Fruit fly (Drosophila melanogaster): ENCODE measurements around the gene ort.

Gene ort

dm6 chr3R:19642893-19643270, 16.7 kb upstream of the ort start (continued):
- no peak for TF ChIP-seq CG32772 (GFP tag; IDR thresholded peaks at IDR 0.05)
- TF ChIP-seq Bgb (GFP tag; IDR thresholded peaks at IDR 0.05; ENCODE audit: partially characterized antibody), result peak; percentile 85
- no peak for TF ChIP-seq CG13424 (tag; optimal IDR thresholded peaks at IDR 0.05)
- TF ChIP-seq dm (GFP tag; optimal IDR thresholded peaks at IDR 0.05), result no peak
- peak; percentile 59; the same call in 1 of the 2 replicates for TF ChIP-seq Rfx (GFP tag; IDR thresholded peaks at IDR 0.05)
- TF ChIP-seq schlank (tag; optimal IDR thresholded peaks at IDR 0.05), result no peak
- peak; percentile 14 for TF ChIP-seq CG11723 (GFP tag; optimal IDR thresholded peaks at IDR 0.05)
- peak; percentile 53; the same call in 1 of the 3 replicates for TF ChIP-seq HLH4C (GFP tag; IDR thresholded peaks at IDR 0.05; ENCODE audit: partially characterized antibody)
- TF ChIP-seq CG8478 (optimal IDR thresholded peaks at IDR 0.05), result no peak
- TF ChIP-seq rib (GFP tag; IDR thresholded peaks at IDR 0.05), result peak; percentile 38; the same call in 1 of the 2 replicates
- TF ChIP-seq ems (GFP tag; optimal IDR thresholded peaks at IDR 0.05), result no peak
- no peak for TF ChIP-seq CG10543 (GFP tag; optimal IDR thresholded peaks at IDR 0.05)
- TF ChIP-seq gce (GFP tag; IDR thresholded peaks at IDR 0.05), result no peak
- TF ChIP-seq CG8944 (GFP tag; optimal IDR thresholded peaks at IDR 0.05), result no peak
- TF ChIP-seq Dref (GFP tag; IDR thresholded peaks at IDR 0.05), result peak; percentile 34
- TF ChIP-seq CG7786 (GFP tag; optimal IDR thresholded peaks at IDR 0.05), result peak; percentile 1
- no peak for TF ChIP-seq Chrac-16 (GFP tag; optimal IDR thresholded peaks at IDR 0.05)
- no peak for TF ChIP-seq CG13775 (GFP tag; optimal IDR thresholded peaks at IDR 0.05)
- TF ChIP-seq CG42726 (GFP tag; IDR thresholded peaks at IDR 0.05; ENCODE audit: partially characterized antibody), result peak; percentile 52; the same call in 1 of the 2 replicates
- no peak for TF ChIP-seq CG15696 (tag; optimal IDR thresholded peaks at IDR 0.05)
- TF ChIP-seq NC2α (GFP tag; optimal IDR thresholded peaks at IDR 0.05), result no peak
- TF ChIP-seq stwl (tag; optimal IDR thresholded peaks at IDR 0.05), result peak; percentile 97
- no peak for TF ChIP-seq fd102C (GFP tag; optimal IDR thresholded peaks at IDR 0.05)
- no peak for TF ChIP-seq NFAT (GFP tag; IDR thresholded peaks at IDR 0.05)
- no peak for TF ChIP-seq dan (GFP tag; IDR thresholded peaks at IDR 0.05)
- no peak for TF ChIP-seq CG4360 (GFP tag; IDR thresholded peaks at IDR 0.05)
- no peak for TF ChIP-seq CG9215 (GFP tag; IDR thresholded peaks at IDR 0.05)
- TF ChIP-seq CG5953 (GFP tag; IDR thresholded peaks at IDR 0.05), result no peak
- no peak for TF ChIP-seq nerfin-1 (tag; optimal IDR thresholded peaks at IDR 0.05)
- TF ChIP-seq ash1 (GFP tag; optimal IDR thresholded peaks at IDR 0.05), result no peak
- no peak for TF ChIP-seq CG1024 (GFP tag; IDR thresholded peaks at IDR 0.05)
- no peak for TF ChIP-seq eve (GFP tag; optimal IDR thresholded peaks at IDR 0.05)
- TF ChIP-seq CG2712 (tag; optimal IDR thresholded peaks at IDR 0.05), result no peak
- peak; percentile 16 for TF ChIP-seq bab2 (GFP tag; optimal IDR thresholded peaks at IDR 0.05)
- no peak for TF ChIP-seq CG30431 (GFP tag; optimal IDR thresholded peaks at IDR 0.05)
- no peak for TF ChIP-seq Jarid2 (GFP tag; optimal IDR thresholded peaks at IDR 0.05)
- no peak for TF ChIP-seq az2 (GFP tag; optimal IDR thresholded peaks at IDR 0.05)
- no peak for TF ChIP-seq CG17186 (GFP tag; optimal IDR thresholded peaks at IDR 0.05)
- no peak for TF ChIP-seq Poxn (GFP tag; IDR thresholded peaks at IDR 0.05)
- no peak for TF ChIP-seq gfzf (GFP tag; optimal IDR thresholded peaks at IDR 0.05)
- TF ChIP-seq CG17802 (tag; optimal IDR thresholded peaks at IDR 0.05), result no peak
- TF ChIP-seq CG8359 (GFP tag; optimal IDR thresholded peaks at IDR 0.05; ENCODE audit: borderline replicate concordance), result no peak
- no peak for TF ChIP-seq NC2β (GFP tag; optimal IDR thresholded peaks at IDR 0.05)
- no peak for TF ChIP-seq CG6175 (GFP tag; IDR thresholded peaks at IDR 0.05)
- no peak for TF ChIP-seq aop (GFP tag; IDR thresholded peaks at IDR 0.05)
- TF ChIP-seq danr (GFP tag; IDR thresholded peaks at IDR 0.05), result no peak
- peak in 1 of 2 experiments; percentile 7 for TF ChIP-seq Pdp1 (GFP tag; optimal IDR thresholded peaks at IDR 0.05)
- TF ChIP-seq pnt (GFP tag; optimal IDR thresholded peaks at IDR 0.05), result no peak
- no peak for TF ChIP-seq CG7928 (GFP tag; optimal IDR thresholded peaks at IDR 0.05)
- no peak for TF ChIP-seq en (GFP tag; optimal IDR thresholded peaks at IDR 0.05)
- TF ChIP-seq zfh2 (GFP tag; optimal IDR thresholded peaks at IDR 0.05), result no peak
- TF ChIP-seq bigmax (GFP tag; optimal IDR thresholded peaks at IDR 0.05), result no peak
- TF ChIP-seq Antp (GFP tag; optimal IDR thresholded peaks at IDR 0.05), result no peak
